Worm (Caenorhabditis elegans) whole organism, L4 larva: ENCODE measurements around the gene pph-6.

Experiments
- D1046.2 ChIP-seq: fragments of 200-800 bp; sonication (Bioruptor generic); IDR thresholded peaks from 2 replicates; pipeline ENCODE4 v1.3.6; 2022; ENCODE audit warnings: missing genetic modification characterization, missing compliant biosample characterization
- F37D6.2 ChIP-seq: sonication (generic microtip); optimal IDR thresholded peaks from 2 replicates; lab custom pipeline; 2016; ENCODE audit warnings: mild to moderate bottlenecking, missing genetic modification characterization, missing compliant biosample characterization
- T20F7.1 ChIP-seq: fragments of 200-800 bp; sonication (Bioruptor generic); optimal IDR thresholded peaks from 2 replicates; lab custom pipeline; 2018; ENCODE audit warnings: mild to moderate bottlenecking, missing genetic modification characterization, missing compliant biosample characterization
- ceh-20 ChIP-seq: fragments of 200-800 bp; sonication (Bioruptor generic); IDR thresholded peaks from 2 replicates; pipeline ENCODE4 v1.3.6; 2022; ENCODE audit warnings: missing genetic modification reagents, missing genetic modification characterization, missing compliant biosample characterization
- ceh-28 ChIP-seq: fragments of 150-350 bp; optimal IDR thresholded peaks from 2 replicates; lab custom pipeline; 2014; ENCODE audit warnings: missing biosample characterization, missing genetic modification reagents, missing genetic modification characterization
- ceh-82 ChIP-seq: sonication (generic microtip); optimal IDR thresholded peaks from 2 replicates; lab custom pipeline; 2017; ENCODE audit warnings: missing biosample characterization, missing genetic modification characterization
- daf-12 ChIP-seq: fragments of 150-350 bp; optimal IDR thresholded peaks from 2 replicates; lab custom pipeline; 2014; ENCODE audit warnings: missing biosample characterization, missing genetic modification reagents, missing genetic modification characterization
- daf-16 ChIP-seq, 3 experiments: sonication (generic microtip); optimal IDR thresholded peaks; 2 replicates each; lab custom pipeline; 2016 to 2017; ENCODE audit warnings: missing genetic modification characterization in 3 of 3, missing genetic modification reagents in 3 of 3, mild to moderate bottlenecking in 2 of 3, missing compliant biosample characterization in 2 of 3, missing biosample characterization in 1 of 3, moderate library complexity in 1 of 3
- dmd-6 ChIP-seq: fragments of 200-800 bp; sonication (Bioruptor generic); IDR thresholded peaks from 2 replicates; pipeline ENCODE4 v1.3.6; 2022; ENCODE audit warnings: missing genetic modification reagents, missing genetic modification characterization, missing compliant biosample characterization
- dmd-8 ChIP-seq: fragments of 200-800 bp; sonication (Bioruptor generic); IDR thresholded peaks from 2 replicates; pipeline ENCODE4 v1.3.6; 2022; ENCODE audit warnings: missing genetic modification characterization, missing compliant biosample characterization
- dpl-1 ChIP-seq: fragments of 150-350 bp; optimal IDR thresholded peaks from 2 replicates; lab custom pipeline; 2014; ENCODE audit warnings: missing biosample characterization, missing genetic modification reagents, missing genetic modification characterization
- dve-1 ChIP-seq: sonication (generic microtip); optimal IDR thresholded peaks from 2 replicates; lab custom pipeline; 2017; ENCODE audit warnings: antibody characterized with exemption, mild to moderate bottlenecking, missing genetic modification characterization, missing compliant biosample characterization; ENCODE audit not compliant: insufficient read depth
- fkh-10 ChIP-seq: fragments of 150-350 bp; optimal IDR thresholded peaks from 2 replicates; lab custom pipeline; 2014; ENCODE audit warnings: missing biosample characterization, missing genetic modification reagents, missing genetic modification characterization
- hif-1 ChIP-seq, 2 experiments: sonication (generic microtip); optimal IDR thresholded peaks; 2 replicates each; lab custom pipeline; 2016 to 2017; ENCODE audit warnings: missing compliant biosample characterization in 2 of 2, missing genetic modification characterization in 2 of 2, missing genetic modification reagents in 2 of 2, missing genotype in 2 of 2, mild to moderate bottlenecking in 1 of 2
- hlh-11 ChIP-seq: fragments of 200-800 bp; sonication (Bioruptor generic); optimal IDR thresholded peaks from 2 replicates; lab custom pipeline; 2018; ENCODE audit warnings: mild to moderate bottlenecking, missing genetic modification characterization, missing compliant biosample characterization
- lin-1 ChIP-seq: fragments of 200-800 bp; sonication (Bioruptor generic); IDR thresholded peaks from 2 replicates; pipeline ENCODE4 v1.3.6; 2022; ENCODE audit warnings: missing genetic modification reagents, missing genetic modification characterization, missing compliant biosample characterization
- lin-15B ChIP-seq: fragments of 150-350 bp; sonication (generic microtip); optimal IDR thresholded peaks from 3 replicates; lab custom pipeline; 2014; ENCODE audit warnings: missing biosample characterization, missing genetic modification characterization
- lin-38 ChIP-seq: fragments of 200-800 bp; sonication (Bioruptor generic); IDR thresholded peaks from 2 replicates; pipeline ENCODE4 v1.3.6; 2022; ENCODE audit warnings: missing genetic modification reagents, missing genetic modification characterization, missing compliant biosample characterization
- lin-39 ChIP-seq: fragments of 150-350 bp; optimal IDR thresholded peaks from 2 replicates; lab custom pipeline; 2014; ENCODE audit warnings: missing biosample characterization, missing genetic modification reagents, missing genetic modification characterization
- lir-3 ChIP-seq: sonication (generic microtip); optimal IDR thresholded peaks from 2 replicates; lab custom pipeline; 2016; ENCODE audit warnings: mild to moderate bottlenecking, missing genetic modification characterization, missing compliant biosample characterization
- madf-5 ChIP-seq, 2 experiments: fragments of 200-800 bp; sonication (Bioruptor generic); IDR thresholded peaks; 2 replicates each; pipeline ENCODE4 v1.3.6; 2022; ENCODE audit warnings: missing compliant biosample characterization in 2 of 2, missing genetic modification characterization in 2 of 2
- madf-9 ChIP-seq: fragments of 200-800 bp; sonication (Bioruptor generic); conservative IDR thresholded peaks from 2 replicates; pipeline ENCODE4 v1.3.6; 2022; ENCODE audit warnings: missing genetic modification reagents, missing genetic modification characterization, missing compliant biosample characterization
- mdl-1 ChIP-seq, 2 experiments: fragments of 150-350 bp in 1 of 2; sonication (generic microtip) in 1 of 2; optimal IDR thresholded peaks; 2 replicates each; lab custom pipeline; 2014 to 2017; ENCODE audit warnings: missing biosample characterization in 2 of 2, missing genetic modification characterization in 2 of 2
- mdt-29 ChIP-seq: fragments of 200-800 bp; sonication (Bioruptor generic); IDR thresholded peaks from 2 replicates; pipeline ENCODE4 v1.3.6; 2022; ENCODE audit warnings: missing genetic modification reagents, missing genetic modification characterization, missing compliant biosample characterization
- mxl-3 ChIP-seq: fragments of 200-800 bp; sonication (Bioruptor generic); optimal IDR thresholded peaks from 2 replicates; lab custom pipeline; 2018; ENCODE audit warnings: mild to moderate bottlenecking, missing genetic modification characterization, missing compliant biosample characterization
- nhr-10 ChIP-seq: fragments of 150-350 bp; optimal IDR thresholded peaks from 2 replicates; lab custom pipeline; 2014; ENCODE audit warnings: missing biosample characterization, missing genetic modification characterization
- nhr-11 ChIP-seq: fragments of 150-350 bp; optimal IDR thresholded peaks from 2 replicates; lab custom pipeline; 2014; ENCODE audit warnings: missing biosample characterization, missing genetic modification characterization
- nhr-25 ChIP-seq: sonication (generic microtip); optimal IDR thresholded peaks from 2 replicates; lab custom pipeline; 2017; ENCODE audit warnings: missing genetic modification characterization, mild to moderate bottlenecking, missing compliant biosample characterization, antibody characterized with exemption, moderate library complexity, borderline replicate concordance; ENCODE audit not compliant: insufficient read depth
- nhr-28 ChIP-seq: fragments of 150-350 bp; optimal IDR thresholded peaks from 2 replicates; lab custom pipeline; 2014; ENCODE audit warnings: missing biosample characterization, missing genetic modification characterization
- nhr-42 ChIP-seq: fragments of 200-800 bp; sonication (Bioruptor generic); IDR thresholded peaks from 2 replicates; pipeline ENCODE4 v1.3.6; 2022; ENCODE audit warnings: missing genetic modification characterization, missing compliant biosample characterization
- nhr-6 ChIP-seq: fragments of 150-350 bp; optimal IDR thresholded peaks from 2 replicates; lab custom pipeline; 2014; ENCODE audit warnings: missing biosample characterization, missing genetic modification characterization
- nhr-76 ChIP-seq: fragments of 150-350 bp; optimal IDR thresholded peaks from 2 replicates; lab custom pipeline; 2014; ENCODE audit warnings: missing biosample characterization, missing genetic modification characterization
- pha-4 ChIP-seq, 2 experiments: fragments of 150-350 bp in 1 of 2; fragments of 200-800 bp in 1 of 2; sonication (Bioruptor generic) in 1 of 2; IDR thresholded peaks in 1 of 2; optimal IDR thresholded peaks in 1 of 2; 2 replicates each; pipeline versions ENCODE4 v1.3.6 to Lab custom; 2014 to 2022; ENCODE audit warnings: missing genetic modification characterization in 2 of 2, missing genetic modification reagents in 2 of 2, missing biosample characterization in 1 of 2, missing compliant biosample characterization in 1 of 2
- php-3 ChIP-seq: fragments of 200-800 bp; sonication (Bioruptor generic); IDR thresholded peaks from 2 replicates; pipeline ENCODE4 v1.3.6; 2022; ENCODE audit warnings: missing genetic modification reagents, missing genetic modification characterization, missing compliant biosample characterization
- pqm-1 ChIP-seq: sonication (generic microtip); optimal IDR thresholded peaks from 2 replicates; lab custom pipeline; 2017; ENCODE audit warnings: missing biosample characterization, missing genetic modification characterization
- saeg-2 ChIP-seq: fragments of 200-800 bp; sonication (Bioruptor generic); IDR thresholded peaks from 2 replicates; pipeline ENCODE4 v1.3.6; 2022; ENCODE audit warnings: missing genetic modification reagents, missing genetic modification characterization, missing compliant biosample characterization
- tra-1 ChIP-seq: fragments of 200-800 bp; sonication (Bioruptor generic); IDR thresholded peaks from 2 replicates; pipeline ENCODE4 v1.3.6; 2022; ENCODE audit warnings: missing genetic modification reagents, missing genetic modification characterization, missing compliant biosample characterization
- unc-130 ChIP-seq: sonication (generic microtip); optimal IDR thresholded peaks from 2 replicates; lab custom pipeline; 2016; ENCODE audit warnings: missing genetic modification reagents, missing genetic modification characterization, missing compliant biosample characterization
- vab-7 ChIP-seq: fragments of 200-800 bp; sonication (Bioruptor generic); IDR thresholded peaks from 2 replicates; pipeline ENCODE4 v1.3.6; 2022; ENCODE audit warnings: missing genetic modification reagents, missing genetic modification characterization, missing compliant biosample characterization
- zag-1 ChIP-seq: fragments of 150-350 bp; optimal IDR thresholded peaks from 2 replicates; lab custom pipeline; 2014; ENCODE audit warnings: missing biosample characterization, missing genetic modification characterization
- zfp-2 ChIP-seq: sonication (generic microtip); optimal IDR thresholded peaks from 2 replicates; lab custom pipeline; 2016; ENCODE audit warnings: mild to moderate bottlenecking, missing genetic modification characterization, missing compliant biosample characterization
- ztf-11 ChIP-seq: fragments of 150-350 bp; optimal IDR thresholded peaks from 2 replicates; lab custom pipeline; 2014; ENCODE audit warnings: missing biosample characterization, missing genetic modification characterization

Gene pph-6

ce11 chrIII:3471403-3472053 lies 10.0 kb downstream of the pph-6 start, which contains the start of gene rsu-1 (continued):
- TF ChIP-seq nhr-6 (tag; lab: Kevin White, UChicago) (peak; percentile 43), lin-39 (tag; lab: Kevin White, UChicago) (no peak), nhr-28 (tag; lab: Kevin White, UChicago) (peak; percentile 86), madf-9 (GFP tag; lab: Robert Waterston, UW) (no peak), hlh-11 (peak; percentile 84), nhr-11 (tag; lab: Kevin White, UChicago) (peak; percentile 4), ztf-11 (tag; lab: Kevin White, UChicago) (no peak), ceh-82 (tag; lab: Kevin White, UChicago) (no peak), nhr-10 (no peak), nhr-25 (tag; lab: Kevin White, UChicago) (peak; percentile 51), mdl-1 (tag; optimal IDR thresholded peaks at IDR 0.05; lab: Kevin White, UChicago) (peak in 1 of 2 experiments; percentile 69), tra-1 (0 out of 2 replicates have a peak, but pooled peaks have one; percentile 25), nhr-76 (tag; lab: Kevin White, UChicago) (no peak), pha-4 (GFP tag; IDR thresholded peaks at IDR 0.05; lab: Robert Waterston, UW) (no peak), pha-4 (tag; optimal IDR thresholded peaks at IDR 0.05; lab: Kevin White, UChicago) (peak; percentile 41), dmd-8 (GFP tag; lab: Robert Waterston, UW) (no peak), ceh-20 (GFP tag; lab: Robert Waterston, UW) (no peak), dpl-1 (GFP tag; lab: Kevin White, UChicago) (peak; percentile 46), nhr-42 (GFP tag; lab: Robert Waterston, UW) (no peak), lir-3 (tag; lab: Kevin White, UChicago) (no peak), saeg-2 (no peak), D1046.2 (GFP tag; lab: Robert Waterston, UW) (no peak), ceh-28 (no peak), vab-7 (GFP tag; lab: Robert Waterston, UW) (no peak), zag-1 (tag; lab: Kevin White, UChicago) (no peak), lin-15B (tag; lab: Kevin White, UChicago) (no peak), lin-1 (no peak), F37D6.2 (tag; lab: Kevin White, UChicago) (no peak), mxl-3 (GFP tag; lab: Kevin White, UChicago) (peak; percentile 16), T20F7.1 (no peak), dmd-6 (peak; percentile 63), unc-130 (GFP tag; lab: Kevin White, UChicago) (no peak), zfp-2 (no peak), hif-1 (tag; optimal IDR thresholded peaks at IDR 0.05; lab: Kevin White, UChicago) (peak in 1 of 2 experiments; percentile 3), daf-12 (tag; lab: Kevin White, UChicago) (no peak)

ce11 chrIII:3475014-3475413 lies 13.5 kb downstream of the pph-6 start:
- TF ChIP-seq fkh-10 (GFP tag; lab: Kevin White, UChicago) (no peak), lin-38 (GFP tag; lab: Robert Waterston, UW) (no peak), pqm-1 (tag; lab: Kevin White, UChicago) (peak; percentile 58), tra-1 (0 out of 2 replicates have a peak, but pooled peaks have one; percentile 7), nhr-28 (tag; lab: Kevin White, UChicago) (peak; percentile 60), dve-1 (tag; lab: Kevin White, UChicago) (peak; percentile 64), zag-1 (tag; lab: Kevin White, UChicago) (no peak), madf-5 (GFP tag; IDR thresholded peaks at IDR 0.05; lab: Robert Waterston, UW) (no peak), dmd-6 (peak; percentile 52; the same call in 1 of the 2 replicates), mdt-29 (GFP tag; lab: Robert Waterston, UW) (no peak), hlh-11 (peak; percentile 2), dmd-8 (GFP tag; lab: Robert Waterston, UW) (no peak), php-3 (GFP tag; lab: Robert Waterston, UW) (peak; percentile 60; the same call in 1 of the 2 replicates), daf-16 (GFP tag; optimal IDR thresholded peaks at IDR 0.05; lab: Kevin White, UChicago) (no peak), daf-16 (tag; optimal IDR thresholded peaks at IDR 0.05; lab: Kevin White, UChicago) (peak; percentile 19)
